Worm (Caenorhabditis elegans) whole organism, mixed stage, embryonic: Measurements from ENCODE around the gene Y57G11C.23.
A peak's percentile ranks its signal among the peaks of the same experiment; 100 is the strongest.

ENCODE experiments used
- M03D4.4 ChIP-seq: sonication (generic microtip); optimal IDR thresholded peaks from 2 replicates; lab custom pipeline; 2017; ENCODE audit warnings: mild to moderate bottlenecking, missing genetic modification characterization, missing compliant biosample characterization
- bed-3 ChIP-seq: fragments of 200-800 bp; sonication (Bioruptor generic); optimal IDR thresholded peaks from 3 replicates; lab custom pipeline; 2018; ENCODE audit warnings: mild to moderate bottlenecking, missing genetic modification characterization, moderate library complexity, missing compliant biosample characterization
- blmp-1 ChIP-seq: fragments of 150-350 bp; optimal IDR thresholded peaks from 2 replicates; lab custom pipeline; 2014; ENCODE audit warnings: missing biosample characterization, missing genetic modification characterization
- ceh-39 ChIP-seq: fragments of 150-350 bp; optimal IDR thresholded peaks from 2 replicates; lab custom pipeline; 2014; ENCODE audit warnings: missing biosample characterization, missing genetic modification characterization
- ceh-43 ChIP-seq: fragments of 200-800 bp; sonication (Bioruptor generic); optimal IDR thresholded peaks from 2 replicates; lab custom pipeline; 2018; ENCODE audit warnings: mild to moderate bottlenecking, missing genetic modification characterization, moderate library complexity, missing compliant biosample characterization
- ceh-83 ChIP-seq: fragments of 200-800 bp; sonication (Bioruptor generic); optimal IDR thresholded peaks from 2 replicates; lab custom pipeline; 2018; ENCODE audit warnings: mild to moderate bottlenecking, missing genetic modification characterization, missing compliant biosample characterization
- ces-1 ChIP-seq: fragments of 150-350 bp; optimal IDR thresholded peaks from 2 replicates; lab custom pipeline; 2014; ENCODE audit warnings: missing biosample characterization, missing genetic modification reagents, missing genetic modification characterization
- cnd-1 ChIP-seq: fragments of 200-800 bp; sonication (Bioruptor generic); optimal IDR thresholded peaks from 2 replicates; lab custom pipeline; 2018; ENCODE audit warnings: mild to moderate bottlenecking, missing genetic modification characterization, missing compliant biosample characterization
- drap-1 ChIP-seq: fragments of 200-800 bp; sonication (Bioruptor generic); optimal IDR thresholded peaks from 3 replicates; lab custom pipeline; 2018; ENCODE audit warnings: mild to moderate bottlenecking, missing genetic modification characterization, missing compliant biosample characterization
- elt-1 ChIP-seq: sonication (generic microtip); optimal IDR thresholded peaks from 2 replicates; lab custom pipeline; 2017; ENCODE audit warnings: missing genetic modification characterization, mild to moderate bottlenecking, missing compliant biosample characterization, antibody characterized with exemption, moderate library complexity, borderline replicate concordance; ENCODE audit not compliant: insufficient read depth
- elt-3 ChIP-seq: fragments of 150-350 bp; optimal IDR thresholded peaks from 2 replicates; lab custom pipeline; 2014; ENCODE audit warnings: missing biosample characterization, missing genetic modification characterization
- flh-1 ChIP-seq: fragments of 200-800 bp; sonication (Bioruptor generic); optimal IDR thresholded peaks from 2 replicates; lab custom pipeline; 2018; ENCODE audit warnings: mild to moderate bottlenecking, missing genetic modification characterization, moderate library complexity, missing compliant biosample characterization
- ham-2 ChIP-seq: fragments of 200-800 bp; sonication (Bioruptor generic); optimal IDR thresholded peaks from 2 replicates; lab custom pipeline; 2018; ENCODE audit warnings: mild to moderate bottlenecking, missing genetic modification characterization, missing compliant biosample characterization
- hlh-1 ChIP-seq: fragments of 150-350 bp; optimal IDR thresholded peaks from 2 replicates; lab custom pipeline; 2014; ENCODE audit warnings: missing biosample characterization, missing genetic modification reagents, missing genetic modification characterization
- lin-13 ChIP-seq: fragments of 150-350 bp; optimal IDR thresholded peaks from 2 replicates; lab custom pipeline; 2014; ENCODE audit warnings: missing biosample characterization, missing genetic modification characterization
- lin-32 ChIP-seq: fragments of 200-800 bp; sonication (Bioruptor generic); optimal IDR thresholded peaks from 2 replicates; lab custom pipeline; 2018; ENCODE audit warnings: mild to moderate bottlenecking, missing genetic modification characterization, missing compliant biosample characterization
- lsy-2 ChIP-seq: fragments of 150-350 bp; optimal IDR thresholded peaks from 2 replicates; lab custom pipeline; 2014; ENCODE audit warnings: missing biosample characterization, missing genetic modification characterization
- mab-5 ChIP-seq: fragments of 150-350 bp; optimal IDR thresholded peaks from 2 replicates; lab custom pipeline; 2014; ENCODE audit warnings: missing biosample characterization, missing genetic modification characterization
- mep-1 ChIP-seq: fragments of 150-350 bp; optimal IDR thresholded peaks from 2 replicates; lab custom pipeline; 2017; ENCODE audit warnings: missing biosample characterization, missing genetic modification reagents, missing genetic modification characterization, inconsistent platforms
- mls-2 ChIP-seq: sonication (generic microtip); optimal IDR thresholded peaks from 2 replicates; lab custom pipeline; 2016; ENCODE audit warnings: mild to moderate bottlenecking, missing genetic modification characterization, moderate library complexity, missing compliant biosample characterization
- nhr-12 ChIP-seq: fragments of 150-350 bp; optimal IDR thresholded peaks from 2 replicates; lab custom pipeline; 2014; ENCODE audit warnings: missing biosample characterization, missing genetic modification characterization
- nhr-2 ChIP-seq: fragments of 150-350 bp; optimal IDR thresholded peaks from 2 replicates; lab custom pipeline; 2014; ENCODE audit warnings: missing biosample characterization, missing genetic modification characterization
- nhr-237 ChIP-seq: fragments of 150-350 bp; optimal IDR thresholded peaks from 2 replicates; lab custom pipeline; 2014; ENCODE audit warnings: missing biosample characterization, missing genetic modification characterization
- nhr-28 ChIP-seq: fragments of 150-350 bp; optimal IDR thresholded peaks from 2 replicates; lab custom pipeline; 2014; ENCODE audit warnings: missing biosample characterization, missing genetic modification characterization
- nhr-76 ChIP-seq: sonication (generic microtip); optimal IDR thresholded peaks from 2 replicates; lab custom pipeline; 2017; ENCODE audit warnings: missing biosample characterization, missing genetic modification characterization
- pha-4 ChIP-seq: fragments of 150-350 bp; optimal IDR thresholded peaks from 2 replicates; lab custom pipeline; 2018; ENCODE audit warnings: missing biosample characterization, missing genetic modification reagents, missing genetic modification characterization
- sem-2 ChIP-seq: fragments of 200-800 bp; sonication (Bioruptor generic); optimal IDR thresholded peaks from 2 replicates; lab custom pipeline; 2018; ENCODE audit warnings: mild to moderate bottlenecking, missing genetic modification characterization, missing compliant biosample characterization
- snpc-4 ChIP-seq: fragments of 150-350 bp; optimal IDR thresholded peaks from 2 replicates; lab custom pipeline; 2014; ENCODE audit warnings: missing biosample characterization, missing genetic modification characterization
- sptf-1 ChIP-seq: sonication (generic microtip); optimal IDR thresholded peaks from 2 replicates; lab custom pipeline; 2017; ENCODE audit warnings: mild to moderate bottlenecking, missing genetic modification characterization, moderate library complexity, missing compliant biosample characterization
- tbx-8 ChIP-seq: fragments of 200-800 bp; sonication (Bioruptor generic); optimal IDR thresholded peaks from 2 replicates; lab custom pipeline; 2018; ENCODE audit warnings: mild to moderate bottlenecking, missing genetic modification characterization, moderate library complexity, missing compliant biosample characterization
- unc-120 ChIP-seq: sonication (generic microtip); optimal IDR thresholded peaks from 2 replicates; lab custom pipeline; 2017; ENCODE audit warnings: missing genetic modification characterization, missing compliant biosample characterization; ENCODE audit not compliant: poor library complexity, severe bottlenecking
- unc-39 ChIP-seq: fragments of 150-350 bp; optimal IDR thresholded peaks from 2 replicates; lab custom pipeline; 2014; ENCODE audit warnings: missing biosample characterization, missing genetic modification characterization
- unc-62 ChIP-seq: fragments of 150-350 bp; optimal IDR thresholded peaks from 2 replicates; lab custom pipeline; 2014; ENCODE audit warnings: missing biosample characterization, missing genetic modification reagents, missing genetic modification characterization
- zip-8 ChIP-seq: fragments of 150-350 bp; optimal IDR thresholded peaks from 2 replicates; lab custom pipeline; 2014; ENCODE audit warnings: missing biosample characterization, missing genetic modification characterization
- ztf-11 ChIP-seq: fragments of 150-350 bp; optimal IDR thresholded peaks from 2 replicates; lab custom pipeline; 2014; ENCODE audit warnings: missing biosample characterization, missing genetic modification characterization

Gene Y57G11C.23

ce11 chrIV:14869844-14870433 is 8.3 kb upstream of the Y57G11C.23 start:
- no peak for TF ChIP-seq lsy-2 (tag; lab: Kevin White, UChicago)
- TF ChIP-seq nhr-12 (tag; lab: Kevin White, UChicago) = no peak
- TF ChIP-seq lin-13 (tag; lab: Kevin White, UChicago) = no peak
- no peak for TF ChIP-seq cnd-1 (tag; lab: Kevin White, UChicago)
- no peak for TF ChIP-seq drap-1 (GFP tag; lab: Kevin White, UChicago)
- TF ChIP-seq tbx-8 (GFP tag; lab: Kevin White, UChicago) = no peak
- TF ChIP-seq unc-39 (tag; lab: Kevin White, UChicago) = no peak
- no peak for TF ChIP-seq ces-1 (GFP tag; lab: Kevin White, UChicago)
- peak; percentile 15 for TF ChIP-seq unc-62 (GFP tag; lab: Kevin White, UChicago)
- TF ChIP-seq ham-2 (GFP tag; lab: Kevin White, UChicago) = no peak
- TF ChIP-seq elt-1 = no peak
- no peak for TF ChIP-seq unc-120 (tag; lab: Kevin White, UChicago)
- TF ChIP-seq sptf-1 = no peak
- TF ChIP-seq elt-3 (tag; lab: Kevin White, UChicago) = peak; percentile 35
- no peak for TF ChIP-seq M03D4.4 (tag; lab: Kevin White, UChicago)

ce11 chrIV:14868560-14868959 is 7.0 kb upstream of the Y57G11C.23 start:
- TF ChIP-seq tbx-8 (GFP tag; lab: Kevin White, UChicago) = no peak
- TF ChIP-seq zip-8 (tag; lab: Kevin White, UChicago) = peak; percentile 39
- TF ChIP-seq ceh-39 (tag; lab: Kevin White, UChicago) = no peak
- TF ChIP-seq, all 35 proteins: peak for 1

DNA sequence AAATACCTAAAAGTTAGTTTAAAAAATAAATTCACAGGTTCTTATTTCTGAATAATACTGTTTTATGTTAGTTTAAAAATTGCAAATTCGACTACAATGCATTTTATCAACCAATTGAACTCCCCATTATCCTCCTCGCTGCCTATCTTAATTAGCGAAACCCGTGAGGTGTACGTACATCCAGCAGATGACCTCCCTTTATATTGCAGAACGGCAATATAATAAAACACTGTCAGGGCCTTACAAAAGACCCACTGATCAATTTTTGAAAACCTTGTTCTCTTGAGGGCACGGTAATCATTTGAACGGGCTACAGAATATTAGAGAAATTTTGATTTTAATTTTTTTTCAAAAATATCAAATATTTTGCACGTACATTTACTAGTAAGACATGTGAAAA is 2.9 kb upstream of the Y57G11C.23 start:
- no peak for TF ChIP-seq nhr-76
- no peak for TF ChIP-seq M03D4.4 (tag; lab: Kevin White, UChicago)
- TF ChIP-seq cnd-1 (tag; lab: Kevin White, UChicago) = no peak
- TF ChIP-seq lsy-2 (tag; lab: Kevin White, UChicago) = no peak
- TF ChIP-seq ceh-83 (GFP tag; lab: Kevin White, UChicago) = no peak
- no peak for TF ChIP-seq nhr-237 (tag; lab: Kevin White, UChicago)
- TF ChIP-seq nhr-12 (tag; lab: Kevin White, UChicago) = no peak
- TF ChIP-seq ztf-11 (tag; lab: Kevin White, UChicago) = no peak
- no peak for TF ChIP-seq elt-3 (tag; lab: Kevin White, UChicago)
- TF ChIP-seq mab-5 (tag; lab: Kevin White, UChicago) = no peak
- TF ChIP-seq sem-2 = no peak
- TF ChIP-seq mep-1 (tag; lab: Kevin White, UChicago) = no peak
- TF ChIP-seq blmp-1 (tag; lab: Kevin White, UChicago) = no peak
- no peak for TF ChIP-seq pha-4 (tag; lab: Kevin White, UChicago)

ce11 chrIV:14863772-14864171 is 2.2 kb upstream of the Y57G11C.23 start:
- TF ChIP-seq bed-3 = no peak
- no peak for TF ChIP-seq hlh-1 (tag; lab: Kevin White, UChicago)
- no peak for TF ChIP-seq ceh-43
- no peak for TF ChIP-seq sptf-1
- TF ChIP-seq mab-5 (tag; lab: Kevin White, UChicago) = no peak
- TF ChIP-seq cnd-1 (tag; lab: Kevin White, UChicago) = no peak
- TF ChIP-seq ceh-83 (GFP tag; lab: Kevin White, UChicago) = no peak
- TF ChIP-seq ceh-39 (tag; lab: Kevin White, UChicago) = no peak
- TF ChIP-seq sem-2 = no peak

DNA sequence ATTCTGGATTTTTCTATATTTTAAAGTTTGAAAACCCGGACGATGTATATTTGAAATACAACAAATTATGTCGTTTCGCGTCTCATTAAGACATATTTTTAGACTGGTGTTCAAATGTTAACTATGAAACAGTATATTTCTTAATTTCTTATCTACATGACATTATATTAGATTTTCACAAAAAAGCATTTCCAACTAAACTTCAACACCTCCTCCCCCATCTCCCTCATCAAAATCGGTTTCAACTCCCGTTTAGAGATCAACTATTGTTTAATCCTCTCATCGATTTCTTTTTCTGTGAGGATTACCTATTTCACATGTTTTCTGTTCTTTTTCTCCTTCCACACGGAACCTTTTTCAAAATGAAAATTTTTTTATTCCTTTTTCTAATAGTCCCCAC is 556 bp upstream of the Y57G11C.23 start, which contains the start of gene Y57G11C.38:
Gene Y57G11C.38, plus strand, starts transcription at position 301 of the 400 bp plus-strand sequence.
- TF ChIP-seq hlh-1 (tag; lab: Kevin White, UChicago) (no peak), mls-2 (tag; lab: Kevin White, UChicago) (no peak), ztf-11 (tag; lab: Kevin White, UChicago) (no peak), nhr-12 (tag; lab: Kevin White, UChicago) (no peak), ceh-43 (no peak), blmp-1 (tag; lab: Kevin White, UChicago) (no peak), flh-1 (GFP tag; lab: Kevin White, UChicago) (no peak), nhr-76 (no peak), nhr-237 (tag; lab: Kevin White, UChicago) (no peak), elt-1 (no peak), cnd-1 (tag; lab: Kevin White, UChicago) (no peak), lsy-2 (tag; lab: Kevin White, UChicago) (no peak), nhr-28 (tag; lab: Kevin White, UChicago) (no peak), snpc-4 (tag; lab: Kevin White, UChicago) (no peak), zip-8 (tag; lab: Kevin White, UChicago) (no peak), sem-2 (no peak), lin-32 (GFP tag; lab: Kevin White, UChicago) (no peak), nhr-2 (no peak), bed-3 (no peak), M03D4.4 (tag; lab: Kevin White, UChicago) (no peak)
